Worm (Caenorhabditis elegans): ENCODE measurements around the gene F55G11.7.

Gene F55G11.7

DNA sequence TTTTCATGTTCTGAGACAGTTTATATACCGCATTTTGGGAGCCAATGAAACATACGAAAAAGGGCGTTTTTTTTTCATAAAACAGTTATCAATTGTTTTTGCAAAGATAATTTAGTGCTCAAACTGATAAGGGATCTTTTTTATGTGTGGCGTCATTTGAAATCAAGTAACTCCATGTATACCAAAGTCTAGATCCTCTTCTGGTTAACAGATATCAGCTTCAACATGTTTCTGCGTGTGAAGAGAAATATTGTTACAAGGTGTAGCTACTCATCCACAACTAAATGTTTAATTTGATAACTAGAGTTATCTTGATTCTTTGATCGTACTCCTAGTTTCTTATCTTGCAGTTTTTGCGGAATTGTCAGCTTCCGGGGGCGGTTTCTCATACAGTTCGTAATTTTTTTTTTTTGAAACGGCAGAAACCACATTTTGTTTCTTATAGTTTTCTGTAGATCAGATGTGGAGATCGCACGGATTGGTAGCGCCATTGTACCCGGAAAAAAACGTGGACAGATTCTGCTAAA is 11.8 kb downstream of the F55G11.7 start:
- TF ChIP-seq mep-1 (tag; optimal IDR thresholded peaks at IDR 0.05) = no peak
- TF ChIP-seq lin-13 (GFP tag; optimal IDR thresholded peaks at IDR 0.05) = no peak
- TF ChIP-seq elt-2 (tag; optimal IDR thresholded peaks at IDR 0.05) = peak; percentile 93

DNA sequence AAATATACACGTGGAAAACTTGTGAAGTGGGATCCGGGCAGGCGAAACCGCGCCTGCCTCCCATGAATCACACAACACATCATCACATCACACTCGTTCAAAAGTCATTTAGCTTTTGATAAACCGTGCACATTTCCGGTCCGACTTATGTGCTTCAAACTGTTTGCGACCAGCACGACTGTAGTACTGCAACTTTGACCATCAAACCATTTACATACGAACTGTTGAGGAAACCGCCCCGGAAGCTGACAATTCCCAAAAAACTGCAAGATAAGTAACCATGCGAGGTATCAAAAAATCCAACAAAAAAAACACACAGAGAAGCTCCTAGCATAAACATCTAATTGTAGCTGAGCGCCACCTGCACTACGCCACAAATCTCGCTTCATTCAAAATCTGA is 12.5 kb downstream of the F55G11.7 start:
- TF ChIP-seq dpl-1 (GFP tag; optimal IDR thresholded peaks at IDR 0.05) = no peak
- TF ChIP-seq zag-1 (tag; optimal IDR thresholded peaks at IDR 0.05) = no peak
- no peak for TF ChIP-seq egl-27 (tag; optimal IDR thresholded peaks at IDR 0.05)
- TF ChIP-seq unc-30 (tag; optimal IDR thresholded peaks at IDR 0.05) = no peak
- no peak for TF ChIP-seq tbx-2 (tag; optimal IDR thresholded peaks at IDR 0.05)
- no peak for TF ChIP-seq ceh-63 (GFP tag; optimal IDR thresholded peaks at IDR 0.05)
- TF ChIP-seq snu-23 (GFP tag; optimal IDR thresholded peaks at IDR 0.05) = no peak
- no peak for TF ChIP-seq irx-1 (tag; optimal IDR thresholded peaks at IDR 0.05)
- no peak for TF ChIP-seq fos-1 (tag; optimal IDR thresholded peaks at IDR 0.05)
- TF ChIP-seq fkh-8 (tag; optimal IDR thresholded peaks at IDR 0.05) = no peak
- TF ChIP-seq unc-86 (tag; optimal IDR thresholded peaks at IDR 0.05) = no peak
- TF ChIP-seq ces-1 (GFP tag; optimal IDR thresholded peaks at IDR 0.05) = no peak
- no peak for TF ChIP-seq nhr-76 (tag; optimal IDR thresholded peaks at IDR 0.05)
- no peak for TF ChIP-seq ceh-8 (GFP tag; optimal IDR thresholded peaks at IDR 0.05)
- TF ChIP-seq ets-5 (GFP tag; IDR thresholded peaks at IDR 0.05) = no peak
- no peak for TF ChIP-seq swsn-7 (tag; optimal IDR thresholded peaks at IDR 0.05)

- TF ChIP-seq elt-2 (tag; optimal IDR thresholded peaks at IDR 0.05) (peak; percentile 77), ces-1 (GFP tag; optimal IDR thresholded peaks at IDR 0.05) (no peak), lin-14 (GFP tag; optimal IDR thresholded peaks at IDR 0.05) (no peak)
Observed at ce11 chrIV:12973336-12973735, 13.1 kb downstream of the F55G11.7 start, which contains the start of gene F55G11.4. F55G11.4 (plus strand) TSS chrIV:12973624.

ce11 chrIV:12975981-12976380 is 15.7 kb downstream of the F55G11.7 start, which contains the start of gene dod-17:
dod-17 (plus strand) TSS chrIV:12976303.
- TF ChIP-seq elt-2 (tag; optimal IDR thresholded peaks at IDR 0.05) = peak; percentile 40
- no peak for TF ChIP-seq unc-86 (tag; optimal IDR thresholded peaks at IDR 0.05)

ce11 chrIV:12977650-12978049 is 17.4 kb downstream of the F55G11.7 start:
- TF ChIP-seq unc-130 (tag; optimal IDR thresholded peaks at IDR 0.05) (no peak), efl-3 (GFP tag; optimal IDR thresholded peaks at IDR 0.05) (no peak), snpc-4 (tag; optimal IDR thresholded peaks at IDR 0.05) (no peak), pax-3 (tag; optimal IDR thresholded peaks at IDR 0.05) (no peak), swsn-7 (tag; optimal IDR thresholded peaks at IDR 0.05) (no peak), ceh-8 (GFP tag; optimal IDR thresholded peaks at IDR 0.05) (no peak), lin-15B (tag; optimal IDR thresholded peaks at IDR 0.05) (no peak), elt-2 (tag; optimal IDR thresholded peaks at IDR 0.05) (no peak), fos-1 (tag; optimal IDR thresholded peaks at IDR 0.05) (no peak), nhr-12 (tag; optimal IDR thresholded peaks at IDR 0.05) (no peak), nhr-11 (tag; optimal IDR thresholded peaks at IDR 0.05) (no peak), skn-1 (tag; optimal IDR thresholded peaks at IDR 0.05) (no peak), unc-62 (GFP tag; optimal IDR thresholded peaks at IDR 0.05) (no peak), nhr-77 (tag; optimal IDR thresholded peaks at IDR 0.05) (no peak), sox-4 (tag; optimal IDR thresholded peaks at IDR 0.05) (no peak)

DNA sequence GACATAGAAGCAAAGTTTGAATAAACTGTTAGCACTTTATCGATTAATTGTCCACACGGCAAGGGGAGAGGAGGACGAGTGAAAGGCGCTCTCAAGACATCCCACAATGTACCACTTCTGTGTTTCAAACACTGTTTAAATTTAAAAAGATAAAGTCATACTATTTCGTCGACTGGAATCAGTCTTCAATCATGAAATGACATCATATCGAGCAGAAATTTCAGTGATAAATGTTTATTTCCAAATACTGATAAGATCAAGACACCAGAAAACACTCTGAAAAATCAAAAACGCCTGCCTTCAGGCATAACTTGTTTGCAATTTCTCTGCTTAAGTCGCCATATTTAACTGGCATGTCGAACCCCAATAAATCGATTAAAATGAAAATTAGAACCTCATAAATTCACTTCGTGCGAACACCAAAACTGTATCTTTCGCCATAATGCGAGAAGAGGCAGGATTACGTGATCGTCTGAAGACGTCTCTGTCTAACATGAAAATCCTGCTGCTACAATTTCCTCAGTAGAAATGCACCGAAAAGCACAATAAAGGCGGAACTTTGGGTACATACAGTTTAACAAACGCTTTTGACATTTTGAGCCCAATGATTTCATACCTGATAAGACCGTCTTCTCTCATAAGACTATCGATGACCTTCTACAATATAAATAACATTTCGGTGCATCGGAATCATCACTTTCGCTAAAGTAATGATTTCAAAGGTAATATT is 18.2 kb downstream of the F55G11.7 start, which contains the start of gene K10D11.2:
K10D11.2 (plus strand) TSS at position 680 of the 730 bp plus-strand sequence.
- TF ChIP-seq efl-1 (optimal IDR thresholded peaks at IDR 0.05) (no peak), efl-1 (GFP tag; optimal IDR thresholded peaks at IDR 0.05 in 1 of 2) (peak in 1 of 2 experiments; percentile 89), elt-2 (tag; optimal IDR thresholded peaks at IDR 0.05) (peak; percentile 83), tbx-2 (tag; optimal IDR thresholded peaks at IDR 0.05) (no peak), hpl-2 (GFP tag; optimal IDR thresholded peaks at IDR 0.05) (no peak)

Data from whole organism, L1 larva.